Worm (Caenorhabditis elegans) whole organism, L4 larva: ENCODE results near the gene mrps-35.

Experiments used
- D1046.2 ChIP-seq: fragments of 200-800 bp; sonication (Bioruptor generic); IDR thresholded peaks from 2 replicates; pipeline ENCODE4 v1.3.6; 2022; ENCODE audit warnings: missing genetic modification characterization, missing compliant biosample characterization
- F37D6.2 ChIP-seq: sonication (generic microtip); optimal IDR thresholded peaks from 2 replicates; lab custom pipeline; 2016; ENCODE audit warnings: mild to moderate bottlenecking, missing genetic modification characterization, missing compliant biosample characterization
- F49E8.2 ChIP-seq: sonication (generic microtip); optimal IDR thresholded peaks from 2 replicates; lab custom pipeline; 2016; ENCODE audit warnings: missing compliant biosample characterization, mild to moderate bottlenecking, missing genetic modification characterization, borderline replicate concordance
- R02D3.7 ChIP-seq: fragments of 150-350 bp; sonication (generic microtip); optimal IDR thresholded peaks from 3 replicates; lab custom pipeline; 2014; ENCODE audit warnings: missing biosample characterization, missing genetic modification characterization
- T26A8.4 ChIP-seq: fragments of 200-800 bp; sonication (Bioruptor generic); IDR thresholded peaks from 2 replicates; pipeline ENCODE4 v1.3.6; 2022; ENCODE audit warnings: missing genetic modification characterization, missing compliant biosample characterization
- ZK337.2 ChIP-seq: fragments of 200-800 bp; sonication (Bioruptor generic); IDR thresholded peaks from 2 replicates; pipeline ENCODE4 v1.3.6; 2022; ENCODE audit warnings: missing genetic modification reagents, missing genetic modification characterization, missing compliant biosample characterization
- aha-1 ChIP-seq: fragments of 150-350 bp; peaks from one replicate; lab custom pipeline; 2014; ENCODE audit warnings: missing biosample characterization, missing genetic modification characterization
- aly-2 ChIP-seq: sonication (generic microtip); optimal IDR thresholded peaks from 2 replicates; lab custom pipeline; 2018; ENCODE audit warnings: missing biosample characterization, missing genetic modification characterization
- ama-1 ChIP-seq: fragments of 150-350 bp; optimal IDR thresholded peaks from 2 replicates; lab custom pipeline; 2014; ENCODE audit warnings: inconsistent platforms, mixed read lengths
- ceh-28 ChIP-seq: fragments of 150-350 bp; optimal IDR thresholded peaks from 2 replicates; lab custom pipeline; 2014; ENCODE audit warnings: missing biosample characterization, missing genetic modification reagents, missing genetic modification characterization
- ceh-32 ChIP-seq: sonication (generic microtip); optimal IDR thresholded peaks from 2 replicates; lab custom pipeline; 2016; ENCODE audit warnings: mild to moderate bottlenecking, missing genetic modification characterization, missing compliant biosample characterization; ENCODE audit not compliant: poor library complexity
- ceh-44 ChIP-seq: fragments of 200-800 bp; sonication (Bioruptor generic); IDR thresholded peaks from 2 replicates; pipeline ENCODE4 v1.3.6; 2022; ENCODE audit warnings: missing genetic modification reagents, missing genetic modification characterization, missing compliant biosample characterization
- ces-1 ChIP-seq: fragments of 150-350 bp; sonication (generic microtip); optimal IDR thresholded peaks from 4 replicates; lab custom pipeline; 2014; ENCODE audit warnings: missing biosample characterization, missing genetic modification reagents, missing genetic modification characterization
- daf-19 ChIP-seq: fragments of 200-800 bp; sonication (Bioruptor generic); conservative IDR thresholded peaks from 2 replicates; pipeline ENCODE4 v1.3.6; 2022; ENCODE audit warnings: missing genetic modification characterization, missing compliant biosample characterization
- dmd-9 ChIP-seq: fragments of 200-800 bp; sonication (Bioruptor generic); IDR thresholded peaks from 2 replicates; pipeline ENCODE4 v1.3.6; 2022; ENCODE audit warnings: missing genetic modification reagents, missing genetic modification characterization, missing compliant biosample characterization
- dpl-1 ChIP-seq: fragments of 150-350 bp; optimal IDR thresholded peaks from 2 replicates; lab custom pipeline; 2014; ENCODE audit warnings: missing biosample characterization, missing genetic modification reagents, missing genetic modification characterization
- duxl-1 ChIP-seq: sonication (generic microtip); optimal IDR thresholded peaks from 2 replicates; lab custom pipeline; 2016; ENCODE audit warnings: mild to moderate bottlenecking, missing genetic modification characterization, moderate library complexity, missing compliant biosample characterization; ENCODE audit not compliant: poor library complexity
- dve-1 ChIP-seq: sonication (generic microtip); optimal IDR thresholded peaks from 2 replicates; lab custom pipeline; 2017; ENCODE audit warnings: antibody characterized with exemption, mild to moderate bottlenecking, missing genetic modification characterization, missing compliant biosample characterization; ENCODE audit not compliant: insufficient read depth
- egl-43 ChIP-seq: fragments of 200-800 bp; sonication (Bioruptor generic); IDR thresholded peaks from 2 replicates; pipeline ENCODE4 v1.3.6; 2022; ENCODE audit warnings: missing genetic modification reagents, missing genetic modification characterization, missing compliant biosample characterization
- hif-1 ChIP-seq, 2 experiments: sonication (generic microtip); optimal IDR thresholded peaks; 2 replicates each; lab custom pipeline; 2016 to 2017; ENCODE audit warnings: missing compliant biosample characterization in 2 of 2, missing genetic modification characterization in 2 of 2, missing genetic modification reagents in 2 of 2, missing genotype in 2 of 2, mild to moderate bottlenecking in 1 of 2
- hlh-30 ChIP-seq: sonication (generic microtip); optimal IDR thresholded peaks from 2 replicates; lab custom pipeline; 2017; ENCODE audit warnings: antibody characterized with exemption, mild to moderate bottlenecking, missing genetic modification characterization, missing compliant biosample characterization; ENCODE audit not compliant: insufficient read depth
- madf-5 ChIP-seq, 2 experiments: fragments of 200-800 bp; sonication (Bioruptor generic); IDR thresholded peaks; 2 replicates each; pipeline ENCODE4 v1.3.6; 2022; ENCODE audit warnings: missing compliant biosample characterization in 2 of 2, missing genetic modification characterization in 2 of 2
- mes-2 ChIP-seq: sonication (generic microtip); optimal IDR thresholded peaks from 2 replicates; lab custom pipeline; 2016; ENCODE audit warnings: missing genotype, mild to moderate bottlenecking, missing genetic modification characterization, missing compliant biosample characterization; ENCODE audit not compliant: poor library complexity, severe bottlenecking
- mxl-2 ChIP-seq: fragments of 200-800 bp; sonication (Bioruptor generic); conservative IDR thresholded peaks from 2 replicates; pipeline ENCODE4 v1.3.6; 2022; ENCODE audit warnings: missing genetic modification reagents, missing genetic modification characterization, missing compliant biosample characterization
- mxl-3 ChIP-seq: fragments of 200-800 bp; sonication (Bioruptor generic); optimal IDR thresholded peaks from 2 replicates; lab custom pipeline; 2018; ENCODE audit warnings: mild to moderate bottlenecking, missing genetic modification characterization, missing compliant biosample characterization
- nhr-11 ChIP-seq: fragments of 150-350 bp; optimal IDR thresholded peaks from 2 replicates; lab custom pipeline; 2014; ENCODE audit warnings: missing biosample characterization, missing genetic modification characterization
- nhr-237 ChIP-seq: sonication (generic microtip); optimal IDR thresholded peaks from 2 replicates; lab custom pipeline; 2017; ENCODE audit warnings: missing biosample characterization, missing genetic modification characterization
- nhr-25 ChIP-seq: sonication (generic microtip); optimal IDR thresholded peaks from 2 replicates; lab custom pipeline; 2017; ENCODE audit warnings: missing genetic modification characterization, mild to moderate bottlenecking, missing compliant biosample characterization, antibody characterized with exemption, moderate library complexity, borderline replicate concordance; ENCODE audit not compliant: insufficient read depth
- nhr-28 ChIP-seq: fragments of 150-350 bp; optimal IDR thresholded peaks from 2 replicates; lab custom pipeline; 2014; ENCODE audit warnings: missing biosample characterization, missing genetic modification characterization
- nhr-41 ChIP-seq: fragments of 200-800 bp; sonication (Bioruptor generic); IDR thresholded peaks from 2 replicates; pipeline ENCODE4 v1.3.6; 2022; ENCODE audit warnings: missing genetic modification reagents, missing genetic modification characterization, missing compliant biosample characterization
- nhr-42 ChIP-seq: fragments of 200-800 bp; sonication (Bioruptor generic); IDR thresholded peaks from 2 replicates; pipeline ENCODE4 v1.3.6; 2022; ENCODE audit warnings: missing genetic modification characterization, missing compliant biosample characterization
- nhr-48 ChIP-seq: sonication (generic microtip); optimal IDR thresholded peaks from 2 replicates; lab custom pipeline; 2016; ENCODE audit warnings: mild to moderate bottlenecking, missing genetic modification characterization, missing compliant biosample characterization
- nhr-77 ChIP-seq: fragments of 150-350 bp; optimal IDR thresholded peaks from 2 replicates; lab custom pipeline; 2014; ENCODE audit warnings: missing biosample characterization, missing genetic modification characterization
- pha-4 ChIP-seq, 2 experiments: fragments of 150-350 bp in 1 of 2; fragments of 200-800 bp in 1 of 2; sonication (Bioruptor generic) in 1 of 2; IDR thresholded peaks in 1 of 2; optimal IDR thresholded peaks in 1 of 2; 2 replicates each; pipeline versions ENCODE4 v1.3.6 to Lab custom; 2014 to 2022; ENCODE audit warnings: missing genetic modification characterization in 2 of 2, missing genetic modification reagents in 2 of 2, missing biosample characterization in 1 of 2, missing compliant biosample characterization in 1 of 2
- pqm-1 ChIP-seq: sonication (generic microtip); optimal IDR thresholded peaks from 2 replicates; lab custom pipeline; 2017; ENCODE audit warnings: missing biosample characterization, missing genetic modification characterization
- skn-1 ChIP-seq: fragments of 150-350 bp; optimal IDR thresholded peaks from 2 replicates; lab custom pipeline; 2014; ENCODE audit warnings: missing biosample characterization, missing genetic modification characterization
- snpc-1.2 ChIP-seq: fragments of 200-800 bp; sonication (Bioruptor generic); IDR thresholded peaks from 2 replicates; pipeline ENCODE4 v1.3.6; 2022; ENCODE audit warnings: missing genetic modification reagents, missing genetic modification characterization, missing compliant biosample characterization
- snpc-4 ChIP-seq: fragments of 150-350 bp; optimal IDR thresholded peaks from 2 replicates; lab custom pipeline; 2014; ENCODE audit warnings: missing biosample characterization, missing genetic modification characterization
- spr-3 ChIP-seq: fragments of 200-800 bp; sonication (Bioruptor generic); optimal IDR thresholded peaks from 2 replicates; lab custom pipeline; 2018; ENCODE audit warnings: mild to moderate bottlenecking, missing genetic modification characterization, missing compliant biosample characterization
- tra-1 ChIP-seq: fragments of 200-800 bp; sonication (Bioruptor generic); IDR thresholded peaks from 2 replicates; pipeline ENCODE4 v1.3.6; 2022; ENCODE audit warnings: missing genetic modification reagents, missing genetic modification characterization, missing compliant biosample characterization
- unc-62 ChIP-seq, 3 experiments: fragments of 150-350 bp in 1 of 3; sonication (generic microtip); optimal IDR thresholded peaks in 2 of 3; peaks in 1 of 3; 1 replicate in 1 of 3; 2 replicates in 2 of 3; lab custom pipeline; 2014 to 2017; ENCODE audit warnings: missing biosample characterization in 3 of 3, missing genetic modification characterization in 3 of 3, missing genetic modification reagents in 3 of 3, missing genotype in 1 of 3
- zag-1 ChIP-seq: fragments of 150-350 bp; optimal IDR thresholded peaks from 2 replicates; lab custom pipeline; 2014; ENCODE audit warnings: missing biosample characterization, missing genetic modification characterization
- zfp-2 ChIP-seq: sonication (generic microtip); optimal IDR thresholded peaks from 2 replicates; lab custom pipeline; 2016; ENCODE audit warnings: mild to moderate bottlenecking, missing genetic modification characterization, missing compliant biosample characterization
- zip-11 ChIP-seq: fragments of 200-800 bp; sonication (Bioruptor generic); IDR thresholded peaks from 2 replicates; pipeline ENCODE4 v1.3.6; 2022; ENCODE audit warnings: missing genetic modification characterization, missing compliant biosample characterization
- zip-2 ChIP-seq: fragments of 150-350 bp; optimal IDR thresholded peaks from 2 replicates; lab custom pipeline; 2014; ENCODE audit warnings: missing biosample characterization, missing genetic modification characterization
- ztf-7 ChIP-seq: fragments of 150-350 bp; optimal IDR thresholded peaks from 2 replicates; lab custom pipeline; 2014; ENCODE audit warnings: missing biosample characterization, missing genetic modification characterization

Gene mrps-35

DNA sequence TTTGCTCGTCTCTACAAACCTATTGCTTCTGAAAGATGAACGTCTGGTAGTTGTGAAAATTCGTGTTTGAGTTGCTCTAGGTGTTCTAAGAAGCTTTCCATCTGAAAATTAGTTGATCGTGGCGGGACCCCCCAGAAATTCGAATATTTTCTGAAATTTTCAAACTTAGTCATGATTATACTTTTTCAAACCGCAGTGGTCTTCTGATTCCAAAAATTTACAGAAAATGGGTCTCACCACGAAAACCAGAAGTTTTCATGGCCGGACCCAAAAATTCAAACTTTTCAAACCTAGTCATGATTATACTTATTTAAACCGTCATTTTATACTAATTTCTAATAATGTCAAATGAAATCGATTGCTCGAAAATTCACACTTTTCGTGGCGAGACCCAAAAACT, 21.0 kb upstream of the mrps-35 start, which contains the start of gene ztf-20:
ztf-20 (minus strand) TSS at position 101 of the 400 bp plus-strand sequence.
- no peak for TF ChIP-seq daf-19 (GFP tag; lab: Robert Waterston, UW)
- TF ChIP-seq hif-1 (tag; optimal IDR thresholded peaks at IDR 0.05; lab: Kevin White, UChicago), result no peak

DNA sequence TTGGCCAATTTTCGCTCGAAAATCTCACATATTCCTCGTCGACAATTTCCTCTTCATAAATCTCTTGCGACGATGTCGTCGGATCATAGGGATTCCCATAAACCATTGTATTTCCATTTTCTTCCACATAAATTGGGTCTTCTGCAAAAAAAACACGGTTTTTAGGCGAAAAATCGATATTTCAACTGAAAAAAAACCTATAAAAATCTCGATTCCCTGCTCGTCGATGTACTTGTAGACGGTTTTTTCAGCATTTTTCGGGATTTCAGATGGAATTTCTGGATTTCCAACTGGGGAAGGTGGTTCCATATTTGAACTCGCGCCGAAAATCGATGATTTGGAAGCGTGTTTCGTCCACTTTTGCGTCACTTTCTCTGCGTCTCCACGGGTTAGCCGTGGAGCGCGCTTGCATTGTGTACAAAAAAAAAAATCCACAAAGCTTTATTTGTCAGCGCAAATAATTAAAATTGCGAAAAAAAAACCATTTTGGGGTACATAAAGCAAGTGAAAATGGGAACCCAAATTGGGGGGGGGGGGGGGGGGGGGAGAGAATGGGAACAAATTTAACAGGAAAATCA, 13.5 kb upstream of the mrps-35 start, which contains the start of gene Y39B6A.43:
Y39B6A.43 (minus strand) TSS at position 351 of the 578 bp plus-strand sequence.
- peak; percentile 98 for TF ChIP-seq nhr-77
- peak; percentile 73 for TF ChIP-seq ztf-7 (tag; lab: Kevin White, UChicago)
- TF ChIP-seq R02D3.7 (tag; lab: Kevin White, UChicago), result no peak
- peak; percentile 98 for TF ChIP-seq mes-2 (tag; lab: Kevin White, UChicago)
- TF ChIP-seq spr-3 (GFP tag; lab: Kevin White, UChicago), result peak; percentile 95
- peak; percentile 93 for TF ChIP-seq egl-43
- peak; percentile 82; the same call in 1 of the 2 replicates for TF ChIP-seq D1046.2
- peak; percentile 96 for TF ChIP-seq dmd-9
- TF ChIP-seq duxl-1, result peak; percentile 96
- peak; percentile 97 for TF ChIP-seq T26A8.4 (GFP tag; lab: Robert Waterston, UW)
- TF ChIP-seq ZK337.2 (GFP tag; lab: Robert Waterston, UW), result peak; percentile 84
- TF ChIP-seq ces-1 (GFP tag; lab: Kevin White, UChicago), result peak; percentile 78
- peak; percentile 70 for TF ChIP-seq nhr-237 (tag; lab: Kevin White, UChicago)
- TF ChIP-seq ceh-44, result peak; percentile 94
- peak; percentile 11 for TF ChIP-seq pqm-1 (tag; lab: Kevin White, UChicago)
- peak; percentile 96 for TF ChIP-seq nhr-25 (tag; lab: Kevin White, UChicago)
- TF ChIP-seq F37D6.2 (tag; lab: Kevin White, UChicago), result peak; percentile 95
- TF ChIP-seq zip-2, result peak; percentile 81
- peak; percentile 97 for TF ChIP-seq pha-4 (GFP tag; IDR thresholded peaks at IDR 0.05; lab: Robert Waterston, UW)
- peak; percentile 94 for TF ChIP-seq pha-4 (tag; optimal IDR thresholded peaks at IDR 0.05; lab: Kevin White, UChicago)
- peak; percentile 81 for TF ChIP-seq zfp-2 (tag; lab: Kevin White, UChicago)
- TF ChIP-seq hlh-30 (tag; lab: Kevin White, UChicago), result peak; percentile 90
- TF ChIP-seq nhr-41, result peak; percentile 83
- peak; percentile 99 for TF ChIP-seq dpl-1 (GFP tag; lab: Kevin White, UChicago)
- peak; percentile 88 for TF ChIP-seq nhr-11 (tag; lab: Kevin White, UChicago)
- peak; percentile 99 for TF ChIP-seq dve-1
- peak; percentile 43 for TF ChIP-seq aly-2 (tag; lab: Kevin White, UChicago)
- TF ChIP-seq nhr-48 (tag; lab: Kevin White, UChicago), result peak; percentile 77
- peak; percentile 96 for TF ChIP-seq nhr-42
- TF ChIP-seq aha-1 (tag; lab: Kevin White, UChicago), result peak; percentile 93
- peak; percentile 60 for TF ChIP-seq zag-1
- TF ChIP-seq zip-11 (GFP tag; lab: Robert Waterston, UW), result no peak
- peak; percentile 80 for TF ChIP-seq skn-1 (tag; lab: Kevin White, UChicago)
- TF ChIP-seq mxl-2 (GFP tag; lab: Robert Waterston, UW), result peak; percentile 84
- TF ChIP-seq nhr-28 (tag; lab: Kevin White, UChicago), result peak; percentile 91
- peak; percentile 13 for TF ChIP-seq ceh-28 (tag; lab: Kevin White, UChicago)
- peak; percentile 97 for TF ChIP-seq tra-1
- peak; percentile 96 for TF ChIP-seq F49E8.2 (tag; lab: Kevin White, UChicago)
- peak; percentile 31 for TF ChIP-seq ceh-32
- TF ChIP-seq unc-62 (GFP tag; optimal IDR thresholded peaks at IDR 0.05 in 1 of 2; lab: Kevin White, UChicago), result peak in 1 of 2 experiments; percentile 99
- no peak for TF ChIP-seq unc-62 (tag; optimal IDR thresholded peaks at IDR 0.05; lab: Kevin White, UChicago)
- peak; percentile 86 for TF ChIP-seq snpc-1.2 (GFP tag; lab: Robert Waterston, UW)
- TF ChIP-seq madf-5 (GFP tag; IDR thresholded peaks at IDR 0.05; lab: Robert Waterston, UW), result peak; percentile 85 to 92
- no peak for TF ChIP-seq snpc-4 (tag; lab: Kevin White, UChicago)
- TF ChIP-seq ama-1, result peak; percentile 80
- peak; percentile 53 to 91 for TF ChIP-seq hif-1 (tag; optimal IDR thresholded peaks at IDR 0.05; lab: Kevin White, UChicago)
- TF ChIP-seq mxl-3 (GFP tag; lab: Kevin White, UChicago), result peak; percentile 78
